Worm (Caenorhabditis elegans) whole organism, L3 larva: ENCODE results near the gene Y54E2A.10.
A peak's percentile ranks its signal among the peaks of the same experiment; 100 is the strongest.

Source experiments
- R02D3.7 ChIP-seq: fragments of 150-350 bp; optimal IDR thresholded peaks from 2 replicates; lab custom pipeline; 2014; ENCODE audit warnings: missing biosample characterization, missing genetic modification characterization
- aly-2 ChIP-seq: fragments of 150-350 bp; optimal IDR thresholded peaks from 2 replicates; lab custom pipeline; 2014; ENCODE audit warnings: missing biosample characterization, missing genetic modification characterization
- ama-1 ChIP-seq: fragments of 150-350 bp; optimal IDR thresholded peaks from 2 replicates; lab custom pipeline; 2018
- ceh-16 ChIP-seq: sonication (generic microtip); optimal IDR thresholded peaks from 2 replicates; lab custom pipeline; 2017; ENCODE audit warnings: missing biosample characterization, missing genetic modification characterization
- ceh-28 ChIP-seq: fragments of 150-350 bp; optimal IDR thresholded peaks from 2 replicates; lab custom pipeline; 2014; ENCODE audit warnings: missing biosample characterization, missing genetic modification reagents, missing genetic modification characterization
- ceh-82 ChIP-seq: fragments of 150-350 bp; optimal IDR thresholded peaks from 2 replicates; lab custom pipeline; 2014; ENCODE audit warnings: missing biosample characterization, missing genetic modification characterization
- ceh-9 ChIP-seq: sonication (generic microtip); optimal IDR thresholded peaks from 2 replicates; lab custom pipeline; 2018; ENCODE audit warnings: missing biosample characterization, missing genetic modification characterization
- daf-12 ChIP-seq: fragments of 150-350 bp; optimal IDR thresholded peaks from 2 replicates; lab custom pipeline; 2014; ENCODE audit warnings: missing biosample characterization, missing genetic modification reagents, missing genetic modification characterization
- egl-27 ChIP-seq: sonication (generic microtip); optimal IDR thresholded peaks from 4 replicates; lab custom pipeline; 2017; ENCODE audit warnings: missing biosample characterization, missing genetic modification reagents, missing genetic modification characterization
- egl-5 ChIP-seq: fragments of 150-350 bp; optimal IDR thresholded peaks from 2 replicates; lab custom pipeline; 2017; ENCODE audit warnings: missing biosample characterization, missing genetic modification reagents, missing genetic modification characterization, inconsistent platforms
- elt-1 ChIP-seq: fragments of 150-350 bp; optimal IDR thresholded peaks from 2 replicates; lab custom pipeline; 2014; ENCODE audit warnings: missing biosample characterization, missing genetic modification characterization
- elt-2 ChIP-seq: sonication (generic microtip); optimal IDR thresholded peaks from 2 replicates; lab custom pipeline; 2016; ENCODE audit warnings: missing genetic modification reagents, mild to moderate bottlenecking, missing genetic modification characterization, missing compliant biosample characterization
- eor-1 ChIP-seq, 2 experiments: fragments of 150-350 bp; optimal IDR thresholded peaks; 2 replicates each; lab custom pipeline; 2014 to 2018; ENCODE audit warnings: missing biosample characterization in 2 of 2, missing genetic modification characterization in 2 of 2
- fkh-10 ChIP-seq: sonication (generic microtip); optimal IDR thresholded peaks from 2 replicates; lab custom pipeline; 2017; ENCODE audit warnings: missing biosample characterization, missing genetic modification reagents, missing genetic modification characterization
- fkh-2 ChIP-seq: fragments of 150-350 bp; optimal IDR thresholded peaks from 2 replicates; lab custom pipeline; 2014; ENCODE audit warnings: missing biosample characterization, missing genetic modification reagents, missing genetic modification characterization
- fos-1 ChIP-seq: fragments of 150-350 bp; optimal IDR thresholded peaks from 2 replicates; lab custom pipeline; 2014; ENCODE audit warnings: missing biosample characterization, missing genetic modification characterization
- hmg-11 ChIP-seq: sonication (generic microtip); optimal IDR thresholded peaks from 2 replicates; lab custom pipeline; 2016; ENCODE audit warnings: missing genetic modification characterization, missing compliant biosample characterization
- jun-1 ChIP-seq: fragments of 150-350 bp; optimal IDR thresholded peaks from 2 replicates; lab custom pipeline; 2014; ENCODE audit warnings: missing biosample characterization, missing genetic modification reagents, missing genetic modification characterization
- lin-15B ChIP-seq: fragments of 150-350 bp; optimal IDR thresholded peaks from 2 replicates; lab custom pipeline; 2014; ENCODE audit warnings: missing biosample characterization, missing genetic modification characterization
- lin-39 ChIP-seq: fragments of 150-350 bp; optimal IDR thresholded peaks from 2 replicates; lab custom pipeline; 2018; ENCODE audit warnings: missing biosample characterization, missing genetic modification reagents, missing genetic modification characterization
- lsy-12 ChIP-seq: sonication (generic microtip); optimal IDR thresholded peaks from 2 replicates; lab custom pipeline; 2016; ENCODE audit warnings: mild to moderate bottlenecking, missing genetic modification characterization, missing compliant biosample characterization
- mml-1 ChIP-seq: fragments of 150-350 bp; sonication (generic microtip); optimal IDR thresholded peaks from 3 replicates; lab custom pipeline; 2014; ENCODE audit warnings: missing biosample characterization, missing genetic modification characterization
- nfya-1 ChIP-seq: sonication (generic microtip); optimal IDR thresholded peaks from 2 replicates; lab custom pipeline; 2017; ENCODE audit warnings: missing genetic modification characterization, mild to moderate bottlenecking, missing compliant biosample characterization, antibody characterized with exemption, moderate library complexity; ENCODE audit not compliant: insufficient read depth
- nhr-12 ChIP-seq: fragments of 150-350 bp; optimal IDR thresholded peaks from 2 replicates; lab custom pipeline; 2014; ENCODE audit warnings: missing biosample characterization, missing genetic modification characterization
- nhr-23 ChIP-seq: fragments of 150-350 bp; optimal IDR thresholded peaks from 2 replicates; lab custom pipeline; 2014; ENCODE audit warnings: missing biosample characterization, missing genetic modification reagents, missing genetic modification characterization
- nhr-237 ChIP-seq: fragments of 150-350 bp; optimal IDR thresholded peaks from 2 replicates; lab custom pipeline; 2014; ENCODE audit warnings: missing biosample characterization, missing genetic modification characterization
- nhr-25 ChIP-seq: sonication (generic microtip); optimal IDR thresholded peaks from 2 replicates; lab custom pipeline; 2017; ENCODE audit warnings: missing biosample characterization, missing genetic modification characterization
- nhr-28 ChIP-seq: fragments of 150-350 bp; optimal IDR thresholded peaks from 2 replicates; lab custom pipeline; 2014; ENCODE audit warnings: missing biosample characterization, missing genetic modification characterization
- nhr-43 ChIP-seq: sonication (generic microtip); optimal IDR thresholded peaks from 2 replicates; lab custom pipeline; 2016; ENCODE audit warnings: mild to moderate bottlenecking, missing genetic modification characterization, missing compliant biosample characterization; ENCODE audit not compliant: poor library complexity, severe bottlenecking
- nhr-67 ChIP-seq: fragments of 150-350 bp; optimal IDR thresholded peaks from 2 replicates; lab custom pipeline; 2014; ENCODE audit warnings: missing biosample characterization, missing genetic modification characterization
- pha-4 ChIP-seq: fragments of 150-350 bp; optimal IDR thresholded peaks from 2 replicates; lab custom pipeline; 2014; ENCODE audit warnings: missing biosample characterization, missing genetic modification reagents, missing genetic modification characterization
- pqm-1 ChIP-seq: fragments of 150-350 bp; optimal IDR thresholded peaks from 2 replicates; lab custom pipeline; 2017; ENCODE audit warnings: missing biosample characterization, missing genetic modification characterization, inconsistent platforms
- skn-1 ChIP-seq: fragments of 150-350 bp; optimal IDR thresholded peaks from 2 replicates; lab custom pipeline; 2014; ENCODE audit warnings: missing biosample characterization, missing genetic modification characterization
- snpc-4 ChIP-seq: fragments of 150-350 bp; optimal IDR thresholded peaks from 2 replicates; lab custom pipeline; 2014; ENCODE audit warnings: missing biosample characterization, missing genetic modification characterization
- tbx-2 ChIP-seq: sonication (generic microtip); optimal IDR thresholded peaks from 2 replicates; lab custom pipeline; 2016; ENCODE audit warnings: mild to moderate bottlenecking, missing genetic modification characterization, missing compliant biosample characterization
- unc-39 ChIP-seq: sonication (generic microtip); optimal IDR thresholded peaks from 4 replicates; lab custom pipeline; 2017; ENCODE audit warnings: missing biosample characterization, missing genetic modification characterization
- unc-62 ChIP-seq: fragments of 150-350 bp; sonication (generic microtip); optimal IDR thresholded peaks from 4 replicates; lab custom pipeline; 2014; ENCODE audit warnings: missing biosample characterization, missing genetic modification reagents, missing genetic modification characterization

The Y54E2A.10 gene

ce11 chrII:14811472-14811871 is 20.6 kb downstream of the Y54E2A.10 start:
- TF ChIP-seq nhr-237 = no peak
- no peak for TF ChIP-seq unc-62
- TF ChIP-seq nhr-25 = peak; percentile 11
- no peak for TF ChIP-seq nhr-12
- TF ChIP-seq R02D3.7 (tag; lab: Kevin White, UChicago) = peak; percentile 5
- peak; percentile 36 for TF ChIP-seq hmg-11 (tag; lab: Kevin White, UChicago)
- TF ChIP-seq nhr-43 = no peak
- no peak for TF ChIP-seq nhr-67 (tag; lab: Kevin White, UChicago)
- TF ChIP-seq mml-1 (tag; lab: Kevin White, UChicago) = no peak
- no peak for TF ChIP-seq nhr-23 (tag; lab: Kevin White, UChicago)
- TF ChIP-seq lsy-12 (tag; lab: Kevin White, UChicago) = no peak
- TF ChIP-seq ceh-28 = no peak
- TF ChIP-seq pqm-1 (tag; lab: Kevin White, UChicago) = peak; percentile 88
- TF ChIP-seq snpc-4 = peak; percentile 0
- peak; percentile 63 for TF ChIP-seq pha-4 (tag; lab: Kevin White, UChicago)
- TF ChIP-seq ceh-9 (tag; lab: Kevin White, UChicago) = no peak
- TF ChIP-seq lin-15B (tag; lab: Kevin White, UChicago) = no peak
- no peak for TF ChIP-seq elt-1 (tag; lab: Kevin White, UChicago)
- no peak for TF ChIP-seq ceh-82 (tag; lab: Kevin White, UChicago)
- TF ChIP-seq elt-2 (tag; lab: Kevin White, UChicago) = peak; percentile 48
- peak; percentile 69 for TF ChIP-seq jun-1 (tag; lab: Kevin White, UChicago)

- TF ChIP-seq mml-1 (tag; lab: Kevin White, UChicago) (no peak), egl-27 (tag; lab: Kevin White, UChicago) (no peak), nhr-43 (no peak), daf-12 (tag; lab: Kevin White, UChicago) (no peak), lsy-12 (tag; lab: Kevin White, UChicago) (no peak), egl-5 (tag; lab: Kevin White, UChicago) (no peak), unc-39 (no peak), ceh-82 (tag; lab: Kevin White, UChicago) (no peak), tbx-2 (tag; lab: Kevin White, UChicago) (no peak), aly-2 (tag; lab: Kevin White, UChicago) (no peak), nhr-237 (no peak), pha-4 (tag; lab: Kevin White, UChicago) (no peak), eor-1 (tag; optimal IDR thresholded peaks at IDR 0.05; lab: Kevin White, UChicago) (no peak), nhr-25 (no peak), ceh-16 (no peak), snpc-4 (no peak), jun-1 (tag; lab: Kevin White, UChicago) (no peak), ceh-9 (tag; lab: Kevin White, UChicago) (no peak), fos-1 (tag; lab: Kevin White, UChicago) (no peak)
- TF ChIP-seq, all 47 proteins: peak for 0
These were observed 21.4 kb downstream of the Y54E2A.10 start, which contains the start of gene osta-3 for ce11 chrII:14812231-14812630. Gene osta-3, plus strand, starts transcription at chrII:14812531.

ce11 chrII:14812661-14813060 is 21.8 kb downstream of the Y54E2A.10 start:
- TF ChIP-seq mml-1 (tag; lab: Kevin White, UChicago) (no peak), nhr-12 (no peak), pqm-1 (tag; lab: Kevin White, UChicago) (peak; percentile 40), pha-4 (tag; lab: Kevin White, UChicago) (peak; percentile 70), elt-2 (tag; lab: Kevin White, UChicago) (peak; percentile 89)

- TF ChIP-seq fkh-10 (GFP tag; lab: Kevin White, UChicago) (no peak), ama-1 (no peak)
These were observed 22.3 kb downstream of the Y54E2A.10 start for ce11 chrII:14813106-14813505.

DNA sequence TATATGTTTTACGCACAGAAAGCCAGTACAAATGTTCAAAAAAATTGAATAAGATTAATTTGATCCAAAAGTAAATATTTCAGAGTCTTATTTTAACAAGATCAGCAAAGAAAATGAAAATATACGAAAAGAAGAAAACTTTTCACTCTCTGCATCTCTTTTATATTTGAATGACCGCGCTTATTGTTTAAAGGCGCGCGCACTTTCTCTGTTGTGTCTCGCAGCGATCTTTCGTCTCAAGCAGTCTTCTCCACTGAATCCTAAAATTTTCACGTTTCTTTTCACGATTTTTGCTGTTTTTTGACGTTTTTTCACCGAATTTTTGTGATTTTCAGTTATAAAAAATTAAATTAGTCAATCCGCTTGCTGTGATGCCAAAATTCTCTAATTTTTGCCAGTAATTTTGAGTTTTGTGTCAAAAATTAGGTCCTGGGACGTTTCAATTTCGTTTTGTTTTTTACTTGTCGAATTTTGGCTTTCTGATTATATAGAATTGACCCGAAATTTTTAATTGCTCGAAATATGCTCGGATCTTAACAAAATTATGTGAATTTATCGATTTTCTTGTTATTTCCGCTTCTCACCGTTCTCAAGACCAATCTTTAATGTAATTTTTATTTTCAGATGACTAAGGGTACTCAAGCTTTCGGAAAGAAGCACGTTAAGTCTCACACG is 24.2 kb downstream of the Y54E2A.10 start, which contains the start of gene W01D2.1:
TSS of gene W01D2.1 (plus strand) at position 625 of the 675 bp plus-strand sequence.
- TF ChIP-seq pha-4 (tag; lab: Kevin White, UChicago) (peak; percentile 80), skn-1 (peak; percentile 50), elt-1 (tag; lab: Kevin White, UChicago) (no peak), nhr-28 (no peak), lin-15B (tag; lab: Kevin White, UChicago) (peak; percentile 83), R02D3.7 (tag; lab: Kevin White, UChicago) (peak; percentile 26), elt-2 (tag; lab: Kevin White, UChicago) (peak; percentile 2), snpc-4 (peak; percentile 43), hmg-11 (tag; lab: Kevin White, UChicago) (peak; percentile 40), nhr-23 (tag; lab: Kevin White, UChicago) (peak; percentile 72), nfya-1 (tag; lab: Kevin White, UChicago) (peak; percentile 83), lin-39 (tag; lab: Kevin White, UChicago) (peak; percentile 63), egl-5 (tag; lab: Kevin White, UChicago) (peak; percentile 41), nhr-25 (peak; percentile 67), fkh-2 (tag; lab: Kevin White, UChicago) (no peak), pqm-1 (tag; lab: Kevin White, UChicago) (peak; percentile 42)
